Worm (Caenorhabditis elegans): ENCODE measurements around the gene T13C5.7.

T13C5.7 gene

ce11 chrX:6180293-6180692, at the start of gene T13C5.7:
TSS of gene T13C5.7 (plus strand) at chrX:6180593.
- TF ChIP-seq elt-1 (tag; optimal IDR thresholded peaks at IDR 0.05; ENCODE audit: borderline replicate concordance, insufficient read depth) = no peak
- no peak for TF ChIP-seq bed-3 (GFP tag; optimal IDR thresholded peaks at IDR 0.05)
- no peak for TF ChIP-seq hlh-1 (tag; optimal IDR thresholded peaks at IDR 0.05)
- no peak for TF ChIP-seq ham-2 (GFP tag; optimal IDR thresholded peaks at IDR 0.05)
- TF ChIP-seq pha-4 (tag; optimal IDR thresholded peaks at IDR 0.05) = no peak
- TF ChIP-seq unc-120 (tag; optimal IDR thresholded peaks at IDR 0.05; ENCODE audit: poor library complexity, severe bottlenecking) = no peak
- no peak for TF ChIP-seq sem-2 (GFP tag; optimal IDR thresholded peaks at IDR 0.05)
- no peak for TF ChIP-seq elt-3 (tag; optimal IDR thresholded peaks at IDR 0.05)
- no peak for TF ChIP-seq blmp-1 (tag; optimal IDR thresholded peaks at IDR 0.05)
- TF ChIP-seq lsy-2 (tag; optimal IDR thresholded peaks at IDR 0.05) = no peak
- no peak for TF ChIP-seq unc-62 (GFP tag; optimal IDR thresholded peaks at IDR 0.05)
- TF ChIP-seq nhr-2 (tag; optimal IDR thresholded peaks at IDR 0.05) = no peak
- no peak for TF ChIP-seq nhr-12 (tag; optimal IDR thresholded peaks at IDR 0.05)
- TF ChIP-seq unc-39 (tag; optimal IDR thresholded peaks at IDR 0.05) = no peak
- no peak for TF ChIP-seq snpc-4 (tag; optimal IDR thresholded peaks at IDR 0.05)
- no peak for TF ChIP-seq mep-1 (tag; optimal IDR thresholded peaks at IDR 0.05)
- no peak for TF ChIP-seq ces-1 (GFP tag; optimal IDR thresholded peaks at IDR 0.05)

- TF ChIP-seq unc-120 (tag; optimal IDR thresholded peaks at IDR 0.05; ENCODE audit: poor library complexity, severe bottlenecking) (peak; percentile 21), sptf-1 (tag; optimal IDR thresholded peaks at IDR 0.05) (peak; percentile 71), lin-32 (GFP tag; optimal IDR thresholded peaks at IDR 0.05) (peak; percentile 13), mep-1 (tag; optimal IDR thresholded peaks at IDR 0.05) (no peak), blmp-1 (tag; optimal IDR thresholded peaks at IDR 0.05) (no peak), ces-1 (GFP tag; optimal IDR thresholded peaks at IDR 0.05) (peak; percentile 47), ceh-39 (tag; optimal IDR thresholded peaks at IDR 0.05) (no peak), cnd-1 (tag; optimal IDR thresholded peaks at IDR 0.05) (peak; percentile 42)
These were observed 46.0 kb upstream of the T13C5.7 start for ce11 chrX:6134423-6134822.

ce11 chrX:6138243-6138642, 42.1 kb upstream of the T13C5.7 start, which contains the start of gene Y72A10A.1:
TSS of gene Y72A10A.1 (minus strand) at chrX:6138343.
- TF ChIP-seq sem-2 (GFP tag; optimal IDR thresholded peaks at IDR 0.05) (no peak), unc-120 (tag; optimal IDR thresholded peaks at IDR 0.05; ENCODE audit: poor library complexity, severe bottlenecking) (no peak), bed-3 (GFP tag; optimal IDR thresholded peaks at IDR 0.05) (no peak), mep-1 (tag; optimal IDR thresholded peaks at IDR 0.05) (no peak), nhr-2 (tag; optimal IDR thresholded peaks at IDR 0.05) (no peak), ceh-43 (GFP tag; optimal IDR thresholded peaks at IDR 0.05) (no peak), M03D4.4 (tag; optimal IDR thresholded peaks at IDR 0.05) (no peak), nhr-28 (tag; optimal IDR thresholded peaks at IDR 0.05) (no peak), tbx-8 (GFP tag; optimal IDR thresholded peaks at IDR 0.05) (no peak), pha-4 (tag; optimal IDR thresholded peaks at IDR 0.05) (no peak), hlh-1 (tag; optimal IDR thresholded peaks at IDR 0.05) (no peak), mls-2 (tag; optimal IDR thresholded peaks at IDR 0.05) (no peak), flh-1 (GFP tag; optimal IDR thresholded peaks at IDR 0.05) (no peak), nhr-76 (tag; optimal IDR thresholded peaks at IDR 0.05) (no peak), elt-1 (tag; optimal IDR thresholded peaks at IDR 0.05; ENCODE audit: borderline replicate concordance, insufficient read depth) (no peak), nhr-237 (tag; optimal IDR thresholded peaks at IDR 0.05) (no peak), drap-1 (GFP tag; optimal IDR thresholded peaks at IDR 0.05) (no peak), ces-1 (GFP tag; optimal IDR thresholded peaks at IDR 0.05) (no peak)

ce11 chrX:6145921-6146320, 34.5 kb upstream of the T13C5.7 start:
- TF ChIP-seq unc-120 (tag; optimal IDR thresholded peaks at IDR 0.05; ENCODE audit: poor library complexity, severe bottlenecking) (peak; percentile 45), pha-4 (tag; optimal IDR thresholded peaks at IDR 0.05) (no peak), mab-5 (tag; optimal IDR thresholded peaks at IDR 0.05) (no peak), sptf-1 (tag; optimal IDR thresholded peaks at IDR 0.05) (no peak), unc-62 (GFP tag; optimal IDR thresholded peaks at IDR 0.05) (peak; percentile 81), ceh-43 (GFP tag; optimal IDR thresholded peaks at IDR 0.05) (no peak), bed-3 (GFP tag; optimal IDR thresholded peaks at IDR 0.05) (no peak), elt-1 (tag; optimal IDR thresholded peaks at IDR 0.05; ENCODE audit: borderline replicate concordance, insufficient read depth) (no peak), blmp-1 (tag; optimal IDR thresholded peaks at IDR 0.05) (no peak), ces-1 (GFP tag; optimal IDR thresholded peaks at IDR 0.05) (no peak), drap-1 (GFP tag; optimal IDR thresholded peaks at IDR 0.05) (no peak), cnd-1 (tag; optimal IDR thresholded peaks at IDR 0.05) (no peak), tbx-8 (GFP tag; optimal IDR thresholded peaks at IDR 0.05) (no peak), ceh-39 (tag; optimal IDR thresholded peaks at IDR 0.05) (no peak), nhr-76 (tag; optimal IDR thresholded peaks at IDR 0.05) (no peak), nhr-237 (tag; optimal IDR thresholded peaks at IDR 0.05) (no peak), elt-3 (tag; optimal IDR thresholded peaks at IDR 0.05) (no peak), ztf-11 (tag; optimal IDR thresholded peaks at IDR 0.05) (no peak), zip-8 (tag; optimal IDR thresholded peaks at IDR 0.05) (no peak), hlh-1 (tag; optimal IDR thresholded peaks at IDR 0.05) (peak; percentile 94), nhr-2 (tag; optimal IDR thresholded peaks at IDR 0.05) (no peak), unc-39 (tag; optimal IDR thresholded peaks at IDR 0.05) (no peak), ham-2 (GFP tag; optimal IDR thresholded peaks at IDR 0.05) (no peak), lsy-2 (tag; optimal IDR thresholded peaks at IDR 0.05) (no peak), nhr-28 (tag; optimal IDR thresholded peaks at IDR 0.05) (no peak)
